Worm (Caenorhabditis elegans): ENCODE measurements around the gene C08B6.2.

Gene C08B6.2

DNA sequence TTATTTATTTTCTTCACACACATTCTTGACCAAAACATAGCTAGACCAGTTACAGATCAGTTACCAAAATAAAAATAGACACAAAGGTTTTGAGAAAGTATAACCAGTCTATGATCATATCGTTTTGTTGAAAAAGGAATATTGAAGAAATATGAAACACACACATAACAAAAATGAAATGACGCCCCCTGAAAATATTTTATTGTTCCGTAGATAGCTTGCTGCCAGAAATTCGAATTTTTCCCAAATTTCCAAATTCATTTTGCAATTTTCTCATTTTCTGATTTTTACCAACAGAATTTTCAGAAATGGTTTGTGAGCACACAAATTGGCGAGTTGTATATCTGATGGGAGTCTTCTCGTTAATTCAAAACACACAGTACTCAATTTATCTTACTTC, 30.1 kb upstream of the C08B6.2 start, which contains the start of gene F57A8.7:
F57A8.7 (plus strand) TSS at position 301 of the 400 bp plus-strand sequence.
- TF ChIP-seq nhr-179 (tag; optimal IDR thresholded peaks at IDR 0.05), result no peak
- TF ChIP-seq rec-8 (tag; optimal IDR thresholded peaks at IDR 0.05), result no peak
- TF ChIP-seq ZK185.1 (tag; optimal IDR thresholded peaks at IDR 0.05; ENCODE audit: poor library complexity, severe bottlenecking), result no peak

DNA sequence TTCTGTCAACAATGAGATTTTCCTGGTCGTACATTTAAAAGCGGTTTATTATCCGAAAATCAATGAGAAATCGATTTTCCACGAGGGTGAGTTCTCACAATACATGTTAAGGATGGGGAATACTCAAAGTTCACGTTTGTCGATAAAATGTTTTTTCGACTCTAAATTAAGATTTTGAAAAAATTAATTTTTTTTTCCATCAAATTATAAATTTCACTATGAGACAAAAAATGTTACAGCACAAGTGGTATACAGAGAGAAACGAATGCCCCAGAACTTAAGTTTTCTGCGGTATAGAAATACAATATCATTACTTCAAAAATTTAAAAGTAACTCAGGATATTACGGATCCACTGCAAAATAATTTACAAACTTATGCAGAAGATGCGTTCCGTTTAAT, 27.3 kb upstream of the C08B6.2 start, which contains the start of gene R04B5.1:
R04B5.1 (minus strand) TSS at position 101 of the 400 bp plus-strand sequence.
- TF ChIP-seq K11D2.4 (GFP tag; IDR thresholded peaks at IDR 0.05) (no peak), F10E7.11 (tag; optimal IDR thresholded peaks at IDR 0.05) (no peak), chd-7 (tag; optimal IDR thresholded peaks at IDR 0.05) (no peak), ztf-26 (tag; optimal IDR thresholded peaks at IDR 0.05) (no peak), xnd-1 (tag; optimal IDR thresholded peaks at IDR 0.05) (no peak), C06A6.2 (GFP tag; conservative IDR thresholded peaks at IDR 0.05) (no peak), lin-35 (GFP tag; optimal IDR thresholded peaks at IDR 0.05) (no peak), pha-4 (tag; optimal IDR thresholded peaks at IDR 0.05) (no peak), Y95B8A.8 (GFP tag; IDR thresholded peaks at IDR 0.05) (no peak), B0261.1 (tag; optimal IDR thresholded peaks at IDR 0.05) (no peak), ccch-3 (GFP tag; optimal IDR thresholded peaks at IDR 0.05) (no peak), nhr-179 (tag; optimal IDR thresholded peaks at IDR 0.05) (no peak), F23B12.7 (tag; optimal IDR thresholded peaks at IDR 0.05; ENCODE audit: insufficient read depth) (no peak), somi-1 (GFP tag; optimal IDR thresholded peaks at IDR 0.05) (no peak), egl-44 (GFP tag; IDR thresholded peaks at IDR 0.05) (no peak), bed-1 (GFP tag; IDR thresholded peaks at IDR 0.05) (no peak), nfya-2 (GFP tag; IDR thresholded peaks at IDR 0.05) (no peak), unc-62 (GFP tag; optimal IDR thresholded peaks at IDR 0.05) (no peak)

DNA sequence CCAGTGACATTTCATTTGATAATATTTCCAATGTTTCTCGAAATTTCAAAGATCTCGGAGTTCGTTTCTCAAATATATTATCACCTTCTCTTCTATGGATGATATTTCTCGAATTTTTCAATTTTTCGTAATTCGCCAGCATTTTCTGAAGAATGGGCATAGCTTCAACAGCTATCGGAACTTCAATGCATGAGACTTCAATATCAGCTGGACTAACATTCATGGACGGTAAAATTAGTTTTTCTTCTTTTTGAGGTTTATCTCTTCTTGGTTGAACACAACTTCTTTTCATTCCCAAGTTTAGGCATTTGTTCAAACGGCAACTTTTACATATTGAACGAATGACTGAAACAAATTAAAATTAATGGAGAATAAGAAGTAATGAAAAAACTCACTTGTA, 24.6 kb upstream of the C08B6.2 start:
- TF ChIP-seq attf-6 (GFP tag; IDR thresholded peaks at IDR 0.05), result no peak
- no peak for TF ChIP-seq Y53F4B.3 (GFP tag; IDR thresholded peaks at IDR 0.05)
- TF ChIP-seq Y67H2A.10 (GFP tag; conservative IDR thresholded peaks at IDR 0.05), result no peak
- no peak for TF ChIP-seq nhr-90 (tag; optimal IDR thresholded peaks at IDR 0.05)
- TF ChIP-seq Y95B8A.8 (GFP tag; IDR thresholded peaks at IDR 0.05), result no peak
- TF ChIP-seq akir-1 (GFP tag; optimal IDR thresholded peaks at IDR 0.05), result no peak
- TF ChIP-seq nhr-27 (tag; optimal IDR thresholded peaks at IDR 0.05), result no peak
- TF ChIP-seq lsy-27 (tag; optimal IDR thresholded peaks at IDR 0.05; ENCODE audit: borderline replicate concordance, insufficient read depth), result no peak
- no peak for TF ChIP-seq attf-3 (GFP tag; conservative IDR thresholded peaks at IDR 0.05)

DNA sequence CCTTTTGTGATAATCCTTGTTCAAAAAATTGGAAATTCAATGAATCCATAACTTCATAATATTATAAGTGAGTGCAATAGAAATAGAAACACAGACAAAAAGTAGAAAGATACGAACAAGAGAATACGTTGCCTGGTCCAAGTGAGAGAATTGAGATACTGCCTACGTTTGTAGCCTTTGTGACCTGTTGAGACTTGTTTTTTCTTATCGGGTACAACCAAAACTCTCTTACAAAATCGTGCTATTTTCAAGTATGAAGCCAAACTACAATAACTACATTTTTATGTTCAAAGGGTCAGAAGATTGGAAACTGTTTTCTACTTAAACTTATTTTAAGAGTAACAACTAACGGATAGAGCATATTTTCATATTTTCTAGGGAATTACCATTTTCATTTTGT, 23.9 kb upstream of the C08B6.2 start, which contains the start of gene nhr-205:
nhr-205 (minus strand) TSS at position 141 of the 400 bp plus-strand sequence.
- TF ChIP-seq attf-6 (GFP tag; IDR thresholded peaks at IDR 0.05) (no peak), bed-2 (GFP tag; IDR thresholded peaks at IDR 0.05) (no peak), madf-3 (GFP tag; IDR thresholded peaks at IDR 0.05) (no peak), ztf-22 (GFP tag; optimal IDR thresholded peaks at IDR 0.05) (no peak), lir-1 (GFP tag; conservative IDR thresholded peaks at IDR 0.05) (no peak), nfyb-1 (GFP tag; IDR thresholded peaks at IDR 0.05) (no peak)

Data from whole organism, young adult.